Fruit fly (Drosophila melanogaster): Measurements from ENCODE around the gene CG17193.

The CG17193 gene

dm6 chr3R:20058960-20059359 is 3.1 kb upstream of the CG17193 start (continued):
- TF ChIP-seq Abd-B (GFP tag; optimal IDR thresholded peaks at IDR 0.05) (peak; percentile 39), Hr78 (GFP tag; optimal IDR thresholded peaks at IDR 0.05) (no peak), rib (GFP tag; IDR thresholded peaks at IDR 0.05) (no peak)

DNA sequence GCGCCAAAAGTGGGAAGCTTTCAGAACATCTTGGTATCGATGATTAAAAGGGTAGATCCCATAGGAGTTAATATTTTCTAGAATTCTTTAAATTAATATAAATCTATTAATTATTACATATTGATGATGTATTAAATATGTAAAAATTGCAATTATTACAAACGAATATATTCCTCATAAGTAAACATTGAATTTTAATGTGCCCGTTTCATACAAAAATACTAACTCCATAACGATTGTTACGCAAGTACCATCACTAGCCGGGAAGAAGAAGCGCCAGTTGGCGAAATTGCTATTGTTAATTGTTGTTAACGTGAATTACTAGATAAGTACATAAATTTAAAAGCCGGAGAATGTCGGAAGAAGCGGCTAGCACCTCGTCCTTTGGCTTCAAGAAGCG is 1.6 kb upstream of the CG17193 start, which contains the start of gene mdlc:
Gene mdlc, plus strand, starts transcription at position 248 of the 400 bp plus-strand sequence.
- no peak for TF ChIP-seq CG12299 (tag; optimal IDR thresholded peaks at IDR 0.05)
- peak; percentile 22 for TF ChIP-seq CG30403 (GFP tag; optimal IDR thresholded peaks at IDR 0.05)
- no peak for TF ChIP-seq Dad (GFP tag; optimal IDR thresholded peaks at IDR 0.05)
- no peak for TF ChIP-seq salm (tag; optimal IDR thresholded peaks at IDR 0.05)
- TF ChIP-seq CG7839 (tag; optimal IDR thresholded peaks at IDR 0.05): peak; percentile 15
- TF ChIP-seq Hr3 (GFP tag; optimal IDR thresholded peaks at IDR 0.05): peak; percentile 40
- peak; percentile 39 for TF ChIP-seq sug (tag; optimal IDR thresholded peaks at IDR 0.05)
- TF ChIP-seq inv (GFP tag; IDR thresholded peaks at IDR 0.05; ENCODE audit: partially characterized antibody): peak; percentile 47; the same call in 1 of the 2 replicates
- TF ChIP-seq D (optimal IDR thresholded peaks at IDR 0.05): no peak
- no peak for TF ChIP-seq D (GFP tag; optimal IDR thresholded peaks at IDR 0.05)
- peak; percentile 61 for TF ChIP-seq CG9797 (GFP tag; optimal IDR thresholded peaks at IDR 0.05)
- TF ChIP-seq CG3838 (GFP tag; optimal IDR thresholded peaks at IDR 0.05): no peak
- TF ChIP-seq E2f2 (GFP tag; IDR thresholded peaks at IDR 0.05): peak; percentile 64
- TF ChIP-seq Med (GFP tag): peak; percentile 63
- TF ChIP-seq dpn (GFP tag; optimal IDR thresholded peaks at IDR 0.05): peak in 1 of 2 experiments; percentile 0
- peak in 1 of 2 experiments; percentile 16 for TF ChIP-seq Hr51 (GFP tag; optimal IDR thresholded peaks at IDR 0.05)
- TF ChIP-seq CG12104 (GFP tag; optimal IDR thresholded peaks at IDR 0.05): peak; percentile 2
- TF ChIP-seq CG34422 (GFP tag; IDR thresholded peaks at IDR 0.05): peak; percentile 78; the same call in 1 of the 3 replicates
- no peak for TF ChIP-seq tgo (GFP tag; IDR thresholded peaks at IDR 0.05)
- TF ChIP-seq Ets97D (GFP tag; optimal IDR thresholded peaks at IDR 0.05): peak; percentile 8
- no peak for TF ChIP-seq CG9727 (GFP tag; optimal IDR thresholded peaks at IDR 0.05)
- TF ChIP-seq stwl (tag; optimal IDR thresholded peaks at IDR 0.05): peak; percentile 83
- no peak for TF ChIP-seq crc (GFP tag; optimal IDR thresholded peaks at IDR 0.05)
- TF ChIP-seq CG17385 (GFP tag; optimal IDR thresholded peaks at IDR 0.05): peak; percentile 94
- TF ChIP-seq schlank (tag; optimal IDR thresholded peaks at IDR 0.05): no peak
- peak; percentile 4 for TF ChIP-seq CG15696 (tag; optimal IDR thresholded peaks at IDR 0.05)
- peak; percentile 35 for TF ChIP-seq trem (tag; optimal IDR thresholded peaks at IDR 0.05)
- peak; percentile 71 for TF ChIP-seq BEAF-32 (GFP tag; optimal IDR thresholded peaks at IDR 0.05)
- peak; percentile 8 for TF ChIP-seq CG10654 (GFP tag; optimal IDR thresholded peaks at IDR 0.05)
- peak; percentile 42 for TF ChIP-seq CG12659 (GFP tag; optimal IDR thresholded peaks at IDR 0.05)
- peak; percentile 19 for TF ChIP-seq ind (GFP tag; optimal IDR thresholded peaks at IDR 0.05)
- no peak for TF ChIP-seq sd (tag; optimal IDR thresholded peaks at IDR 0.05)
- TF ChIP-seq Doc3 (GFP tag; IDR thresholded peaks at IDR 0.05; ENCODE audit: partially characterized antibody): peak; percentile 55; the same call in 2 of the 3 replicates
- TF ChIP-seq usp (GFP tag; optimal IDR thresholded peaks at IDR 0.05): no peak
- TF ChIP-seq CG7357 (GFP tag; IDR thresholded peaks at IDR 0.05): no peak
- TF ChIP-seq Gsc (GFP tag; IDR thresholded peaks at IDR 0.05): no peak
- peak; percentile 66 for TF ChIP-seq MBD-R2 (GFP tag; IDR thresholded peaks at IDR 0.05)
- TF ChIP-seq CG7928 (GFP tag; optimal IDR thresholded peaks at IDR 0.05): no peak
- peak; percentile 25 for TF ChIP-seq CG4424 (GFP tag; optimal IDR thresholded peaks at IDR 0.05)
- TF ChIP-seq Hsf (GFP tag; optimal IDR thresholded peaks at IDR 0.05): no peak
- TF ChIP-seq CG2120 (GFP tag; optimal IDR thresholded peaks at IDR 0.05): peak; percentile 10
- no peak for TF ChIP-seq ci (GFP tag; IDR thresholded peaks at IDR 0.05)
- peak; percentile 69 for TF ChIP-seq Abd-B (GFP tag; optimal IDR thresholded peaks at IDR 0.05)
- no peak for TF ChIP-seq CG10979 (tag; optimal IDR thresholded peaks at IDR 0.05)
- no peak for TF ChIP-seq CG1529 (GFP tag; optimal IDR thresholded peaks at IDR 0.05)
- peak; percentile 21 for TF ChIP-seq HmgZ (tag; optimal IDR thresholded peaks at IDR 0.05)
- peak; percentile 42 for TF ChIP-seq Dref (GFP tag; IDR thresholded peaks at IDR 0.05)

Measured in whole organism, embryonic.